Fruit fly (Drosophila melanogaster) S2 (cell line): Measurements from ENCODE around the gene CG5196.

Source experiments
- CG8478 ChIP-seq: fragments of >200 bp; optimal IDR thresholded peaks from 2 replicates; lab custom pipeline; 2018
- CTCF ChIP-seq, 2 experiments: fragments of >200 bp; optimal IDR thresholded peaks; 2 replicates each; lab custom pipeline; 2018

- no peak for TF ChIP-seq CTCF (optimal IDR thresholded peaks at IDR 0.05; lab: Kevin White, UChicago)
- no peak for TF ChIP-seq CG8478
Observed at dm6 chr3R:12370643-12370995, 37.5 kb upstream of the CG5196 start.
